Fruit fly (Drosophila melanogaster) S2 (cell line): Measurements from ENCODE around the gene mtgo.

Source experiments
- CG8478 ChIP-seq: fragments of >200 bp; optimal IDR thresholded peaks from 2 replicates; lab custom pipeline; 2018
- CTCF ChIP-seq, 2 experiments: fragments of >200 bp; optimal IDR thresholded peaks; 2 replicates each; lab custom pipeline; 2018

DNA sequence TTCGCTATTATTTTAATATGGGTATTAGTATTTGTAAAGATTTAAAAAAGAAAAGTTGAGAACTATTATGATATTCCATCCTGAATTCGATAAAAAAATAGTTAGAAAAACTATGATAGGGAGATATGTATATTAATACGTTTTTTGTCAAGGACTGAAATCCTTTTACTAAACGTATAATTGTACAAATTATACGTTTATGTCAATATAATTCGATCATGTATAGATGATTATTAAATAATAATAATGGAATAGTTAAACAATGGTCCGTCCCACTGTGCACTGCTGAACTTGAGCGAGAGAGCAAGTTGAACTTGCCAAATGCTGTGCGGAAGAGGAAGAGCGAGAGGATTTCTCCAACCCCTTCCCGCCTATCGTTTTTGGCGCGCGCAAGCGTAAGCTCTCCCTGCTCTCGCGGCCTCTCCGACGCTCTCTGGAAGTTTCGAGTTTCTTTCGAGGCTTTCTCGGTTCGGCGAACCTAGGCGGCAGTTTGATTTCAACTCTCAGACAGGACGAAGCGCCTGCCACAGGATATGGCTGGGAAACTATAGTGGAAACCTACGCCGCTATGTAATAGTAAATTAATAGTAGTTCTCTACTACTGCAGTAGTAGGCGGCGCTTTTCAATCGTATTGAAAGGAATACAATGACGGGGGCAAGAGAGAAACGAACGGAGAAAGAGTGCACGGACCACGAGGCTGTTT, 140.2 kb downstream of the mtgo start:
- TF ChIP-seq CTCF (optimal IDR thresholded peaks at IDR 0.05; lab: Kevin White, UChicago) (no peak), CG8478 (lab: Kevin White, UChicago) (no peak)
